Worm (Caenorhabditis elegans): ENCODE data around the gene lin-33.

DNA sequence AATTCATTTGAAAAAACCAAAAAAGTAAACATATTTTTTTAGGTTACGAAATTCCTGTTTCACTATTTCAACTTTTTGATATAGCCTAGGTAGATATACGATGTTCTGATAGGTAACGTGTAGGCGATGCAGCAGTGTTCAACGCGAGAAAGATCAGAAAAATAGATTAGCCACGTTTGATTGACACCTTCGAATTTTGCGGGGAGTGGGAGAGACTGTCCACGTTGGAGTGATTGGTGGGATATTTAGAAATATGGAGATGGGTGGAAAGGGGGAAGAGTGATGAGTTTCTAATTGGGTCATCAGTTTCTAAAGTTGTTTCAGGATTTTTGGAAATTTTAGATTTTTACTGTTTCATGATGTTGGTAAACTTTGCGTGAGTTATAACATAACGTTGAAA lies 7.3 kb upstream of the lin-33 start:
- no peak for TF ChIP-seq ama-1 (optimal IDR thresholded peaks at IDR 0.05)
- no peak for TF ChIP-seq nfya-1 (tag; optimal IDR thresholded peaks at IDR 0.05; ENCODE audit: insufficient read depth)
- no peak for TF ChIP-seq nhr-11 (tag; optimal IDR thresholded peaks at IDR 0.05)
- TF ChIP-seq snpc-4 (tag; optimal IDR thresholded peaks at IDR 0.05), result no peak
- TF ChIP-seq ztf-4 (tag; optimal IDR thresholded peaks at IDR 0.05), result no peak
- TF ChIP-seq pha-4 (tag; optimal IDR thresholded peaks at IDR 0.05), result no peak
- TF ChIP-seq fos-1 (tag; optimal IDR thresholded peaks at IDR 0.05), result no peak
- TF ChIP-seq nhr-28 (tag; optimal IDR thresholded peaks at IDR 0.05), result no peak
- TF ChIP-seq ztf-11 (tag; optimal IDR thresholded peaks at IDR 0.05), result no peak
- no peak for TF ChIP-seq daf-12 (tag; optimal IDR thresholded peaks at IDR 0.05)
- no peak for TF ChIP-seq lin-39 (tag; optimal IDR thresholded peaks at IDR 0.05)
- no peak for TF ChIP-seq ceh-9 (tag; optimal IDR thresholded peaks at IDR 0.05)

Data from whole organism, L3 larva.